Worm (Caenorhabditis elegans): Measurements from ENCODE around the gene sri-53.

The sri-53 gene

DNA sequence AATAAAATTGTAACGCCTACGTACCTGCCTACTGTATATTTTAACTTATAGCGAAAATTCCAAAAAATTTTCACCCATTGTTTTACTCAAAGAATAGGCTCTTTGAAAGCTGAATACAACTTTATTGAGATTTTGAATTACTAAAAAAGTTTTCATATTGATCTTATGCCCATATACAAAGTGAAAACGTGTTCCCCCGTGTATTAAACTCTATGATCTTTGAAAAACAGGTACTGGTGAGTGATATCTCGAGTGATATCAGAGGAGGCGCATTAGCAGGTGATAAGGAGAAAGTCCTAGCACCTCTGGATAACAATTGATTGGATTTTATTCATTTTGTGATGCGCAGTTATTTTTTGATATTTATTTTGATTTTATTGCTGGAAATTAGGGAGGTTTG is 37.8 kb upstream of the sri-53 start, which contains the start of gene C17F4.3:
Gene C17F4.3 (plus strand): TSS at position 301 of the 400 bp plus-strand sequence.
- TF ChIP-seq nhr-2 (tag; optimal IDR thresholded peaks at IDR 0.05): no peak
- TF ChIP-seq ceh-83 (GFP tag; optimal IDR thresholded peaks at IDR 0.05): no peak
- TF ChIP-seq nhr-76 (tag; optimal IDR thresholded peaks at IDR 0.05): no peak
- TF ChIP-seq sptf-1 (tag; optimal IDR thresholded peaks at IDR 0.05): no peak
- no peak for TF ChIP-seq zip-8 (tag; optimal IDR thresholded peaks at IDR 0.05)
- TF ChIP-seq lin-32 (GFP tag; optimal IDR thresholded peaks at IDR 0.05): no peak
- TF ChIP-seq ham-2 (GFP tag; optimal IDR thresholded peaks at IDR 0.05): no peak
- TF ChIP-seq nhr-237 (tag; optimal IDR thresholded peaks at IDR 0.05): no peak
- TF ChIP-seq ceh-43 (GFP tag; optimal IDR thresholded peaks at IDR 0.05): no peak
- no peak for TF ChIP-seq unc-62 (GFP tag; optimal IDR thresholded peaks at IDR 0.05)
- no peak for TF ChIP-seq hlh-1 (tag; optimal IDR thresholded peaks at IDR 0.05)
- no peak for TF ChIP-seq unc-39 (tag; optimal IDR thresholded peaks at IDR 0.05)
- no peak for TF ChIP-seq flh-1 (GFP tag; optimal IDR thresholded peaks at IDR 0.05)

DNA sequence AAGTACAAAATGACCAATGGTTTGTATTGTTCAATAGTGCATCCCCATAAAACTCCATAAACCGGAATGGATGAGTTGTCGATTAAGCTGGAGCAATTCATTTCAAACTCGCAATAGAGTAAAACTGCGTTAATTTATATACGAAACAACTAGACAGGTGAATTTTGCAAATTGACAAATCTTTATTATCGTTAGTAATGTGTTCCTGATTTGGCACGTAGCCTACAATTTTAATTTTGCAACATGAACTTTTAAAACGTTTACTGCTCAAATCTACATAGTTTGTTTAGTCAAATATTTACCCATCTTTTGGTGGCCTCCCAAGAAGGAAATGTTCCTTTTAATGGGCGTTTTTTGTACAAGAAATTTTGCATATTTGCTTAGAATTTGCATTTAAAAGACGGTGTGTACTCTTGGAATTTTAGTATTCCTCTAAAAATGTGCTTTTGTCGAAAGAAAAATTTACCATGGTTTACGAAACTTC is 34.7 kb upstream of the sri-53 start, which contains the start of the genes srz-67 and C17F4.11:
Gene srz-67 (minus strand): TSS at position 101 of the 484 bp plus-strand sequence.
Gene C17F4.11 (plus strand): TSS at position 434 of the 484 bp plus-strand sequence.
- TF ChIP-seq cnd-1 (tag; optimal IDR thresholded peaks at IDR 0.05): no peak
- TF ChIP-seq drap-1 (GFP tag; optimal IDR thresholded peaks at IDR 0.05): no peak
- no peak for TF ChIP-seq M03D4.4 (tag; optimal IDR thresholded peaks at IDR 0.05)
- TF ChIP-seq unc-39 (tag; optimal IDR thresholded peaks at IDR 0.05): no peak
- TF ChIP-seq snpc-4 (tag; optimal IDR thresholded peaks at IDR 0.05): no peak
- no peak for TF ChIP-seq unc-62 (GFP tag; optimal IDR thresholded peaks at IDR 0.05)
- TF ChIP-seq ztf-11 (tag; optimal IDR thresholded peaks at IDR 0.05): no peak
- TF ChIP-seq nhr-28 (tag; optimal IDR thresholded peaks at IDR 0.05): no peak
- no peak for TF ChIP-seq mls-2 (tag; optimal IDR thresholded peaks at IDR 0.05)
- no peak for TF ChIP-seq nhr-76 (tag; optimal IDR thresholded peaks at IDR 0.05)
- TF ChIP-seq ham-2 (GFP tag; optimal IDR thresholded peaks at IDR 0.05): no peak
- no peak for TF ChIP-seq ceh-83 (GFP tag; optimal IDR thresholded peaks at IDR 0.05)
- TF ChIP-seq elt-1 (tag; optimal IDR thresholded peaks at IDR 0.05; ENCODE audit: borderline replicate concordance, insufficient read depth): no peak
- no peak for TF ChIP-seq flh-1 (GFP tag; optimal IDR thresholded peaks at IDR 0.05)

DNA sequence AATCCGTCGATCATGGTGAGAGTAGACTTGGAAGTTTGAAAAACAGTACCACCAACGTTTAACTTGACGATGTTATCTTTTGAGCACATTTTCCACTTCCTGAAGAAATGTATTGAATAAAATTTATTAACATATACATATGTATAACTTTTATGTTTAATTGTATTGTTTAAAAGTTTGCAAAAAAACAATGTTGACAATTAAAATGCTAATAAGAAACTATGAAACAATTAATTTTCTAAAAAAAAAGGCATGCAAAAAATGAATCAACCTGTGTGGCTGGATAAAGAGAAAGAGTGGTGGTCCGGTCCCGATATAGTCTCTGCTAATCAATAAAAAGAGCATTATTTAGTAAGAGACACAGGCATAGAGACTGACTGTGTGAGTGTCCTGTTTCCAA is 32.3 kb upstream of the sri-53 start, which contains the start of gene C17F4.8:
Gene C17F4.8 (minus strand): TSS at position 101 of the 400 bp plus-strand sequence.
- TF ChIP-seq unc-120 (tag; optimal IDR thresholded peaks at IDR 0.05; ENCODE audit: poor library complexity, severe bottlenecking) (no peak), elt-3 (tag; optimal IDR thresholded peaks at IDR 0.05) (no peak), nhr-76 (tag; optimal IDR thresholded peaks at IDR 0.05) (no peak), flh-1 (GFP tag; optimal IDR thresholded peaks at IDR 0.05) (no peak), ceh-39 (tag; optimal IDR thresholded peaks at IDR 0.05) (no peak), nhr-28 (tag; optimal IDR thresholded peaks at IDR 0.05) (no peak), mep-1 (tag; optimal IDR thresholded peaks at IDR 0.05) (no peak), snpc-4 (tag; optimal IDR thresholded peaks at IDR 0.05) (no peak), ces-1 (GFP tag; optimal IDR thresholded peaks at IDR 0.05) (no peak), unc-39 (tag; optimal IDR thresholded peaks at IDR 0.05) (no peak), sptf-1 (tag; optimal IDR thresholded peaks at IDR 0.05) (no peak), elt-1 (tag; optimal IDR thresholded peaks at IDR 0.05; ENCODE audit: borderline replicate concordance, insufficient read depth) (no peak), ham-2 (GFP tag; optimal IDR thresholded peaks at IDR 0.05) (no peak), bed-3 (GFP tag; optimal IDR thresholded peaks at IDR 0.05) (no peak), nhr-237 (tag; optimal IDR thresholded peaks at IDR 0.05) (no peak), drap-1 (GFP tag; optimal IDR thresholded peaks at IDR 0.05) (no peak), sem-2 (GFP tag; optimal IDR thresholded peaks at IDR 0.05) (no peak), nhr-12 (tag; optimal IDR thresholded peaks at IDR 0.05) (no peak), cnd-1 (tag; optimal IDR thresholded peaks at IDR 0.05) (no peak)

DNA sequence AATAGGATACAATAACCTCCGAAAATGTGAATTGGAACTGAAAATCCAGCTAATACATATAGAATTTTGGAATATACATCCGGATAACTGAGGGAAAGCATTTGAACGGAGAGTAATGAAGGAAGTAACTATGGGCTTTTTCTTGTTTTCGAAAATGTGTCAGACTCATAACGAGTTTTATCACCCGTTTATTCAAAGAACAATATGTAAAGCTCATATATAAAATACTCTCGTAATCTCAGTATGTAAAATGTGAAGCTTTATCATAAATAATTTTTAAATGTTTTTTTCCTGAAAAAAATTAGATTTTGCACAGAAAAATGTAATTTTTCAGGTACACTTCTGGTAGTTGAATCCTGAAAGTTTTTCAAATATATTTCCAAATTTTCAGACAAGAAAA is 28.0 kb upstream of the sri-53 start, which contains the start of gene srh-297:
Gene srh-297 (minus strand): TSS at position 101 of the 400 bp plus-strand sequence.
- TF ChIP-seq flh-1 (GFP tag; optimal IDR thresholded peaks at IDR 0.05) (no peak), ces-1 (GFP tag; optimal IDR thresholded peaks at IDR 0.05) (no peak), ceh-39 (tag; optimal IDR thresholded peaks at IDR 0.05) (no peak), bed-3 (GFP tag; optimal IDR thresholded peaks at IDR 0.05) (no peak), nhr-237 (tag; optimal IDR thresholded peaks at IDR 0.05) (no peak), ztf-11 (tag; optimal IDR thresholded peaks at IDR 0.05) (no peak), blmp-1 (tag; optimal IDR thresholded peaks at IDR 0.05) (no peak), cnd-1 (tag; optimal IDR thresholded peaks at IDR 0.05) (no peak), nhr-28 (tag; optimal IDR thresholded peaks at IDR 0.05) (no peak), lin-32 (GFP tag; optimal IDR thresholded peaks at IDR 0.05) (no peak), unc-120 (tag; optimal IDR thresholded peaks at IDR 0.05; ENCODE audit: poor library complexity, severe bottlenecking) (no peak), mab-5 (tag; optimal IDR thresholded peaks at IDR 0.05) (no peak), hlh-1 (tag; optimal IDR thresholded peaks at IDR 0.05) (no peak), elt-3 (tag; optimal IDR thresholded peaks at IDR 0.05) (no peak), unc-39 (tag; optimal IDR thresholded peaks at IDR 0.05) (no peak), mep-1 (tag; optimal IDR thresholded peaks at IDR 0.05) (no peak)

Measured in whole organism, mixed stage, embryonic.